Worm (Caenorhabditis elegans): ENCODE results near the gene acdh-2.
"Not testable (repeated sequence)": the region's sequence is repeated elsewhere in the genome, so short reads cannot be mapped to it uniquely, and the experiment has no call there.

Gene acdh-2

ce11 chrII:5534939-5535338 is 12.4 kb downstream of the acdh-2 start, which contains the start of gene hlh-25:
hlh-25 (plus strand) TSS chrII:5535239.
- not testable (repeated sequence) for TF ChIP-seq unc-62 (GFP tag; optimal IDR thresholded peaks at IDR 0.05)

ce11 chrII:5533642-5534041 is 13.7 kb downstream of the acdh-2 start, which contains the start of gene hlh-26:
hlh-26 (minus strand) TSS chrII:5533742.
- TF ChIP-seq unc-62 (GFP tag; optimal IDR thresholded peaks at IDR 0.05), result no peak

ce11 chrII:5531855-5532328 is 15.4 kb downstream of the acdh-2 start, which contains the start of gene C17C3.9:
C17C3.9 (minus strand) TSS chrII:5532278.
- TF ChIP-seq unc-62 (GFP tag; optimal IDR thresholded peaks at IDR 0.05), result no peak

- TF ChIP-seq unc-62 (GFP tag; optimal IDR thresholded peaks at IDR 0.05), result no peak
Observed at ce11 chrII:5527841-5528240, 19.5 kb downstream of the acdh-2 start, which contains the start of gene ZK177.1. ZK177.1 (plus strand) TSS chrII:5528141.

- no peak for TF ChIP-seq unc-62 (GFP tag; optimal IDR thresholded peaks at IDR 0.05)
Observed at ce11 chrII:5525297-5525696, 22.0 kb downstream of the acdh-2 start, which contains the start of gene tbx-35. tbx-35 (minus strand) TSS chrII:5525397.

ce11 chrII:5522637-5523036 is 24.7 kb downstream of the acdh-2 start, which contains the start of gene ZK177.11:
ZK177.11 (plus strand) TSS chrII:5522937.
- no peak for TF ChIP-seq unc-62 (GFP tag; optimal IDR thresholded peaks at IDR 0.05)

ce11 chrII:5521411-5521810 is 25.9 kb downstream of the acdh-2 start, which contains the start of gene ZK177.12:
ZK177.12 (plus strand) TSS chrII:5521711.
- TF ChIP-seq unc-62 (GFP tag; optimal IDR thresholded peaks at IDR 0.05), result no peak

ce11 chrII:5518910-5519309 is 28.4 kb downstream of the acdh-2 start, which contains the start of gene ZK177.2:
ZK177.2 (plus strand) TSS chrII:5519210.
- no peak for TF ChIP-seq unc-62 (GFP tag; optimal IDR thresholded peaks at IDR 0.05)

ce11 chrII:5518055-5518454 is 29.2 kb downstream of the acdh-2 start:
- no peak for TF ChIP-seq unc-62 (GFP tag; optimal IDR thresholded peaks at IDR 0.05)

- no peak for TF ChIP-seq unc-62 (GFP tag; optimal IDR thresholded peaks at IDR 0.05)
Observed at ce11 chrII:5517643-5518042, 29.6 kb downstream of the acdh-2 start, which contains the start of gene ZK177.9. ZK177.9 (minus strand) TSS chrII:5517743.

ce11 chrII:5515542-5515941 is 31.8 kb downstream of the acdh-2 start, which contains the start of gene ZK177.3:
ZK177.3 (plus strand) TSS chrII:5515842.
- TF ChIP-seq unc-62 (GFP tag; optimal IDR thresholded peaks at IDR 0.05), result no peak

- TF ChIP-seq unc-62 (GFP tag; optimal IDR thresholded peaks at IDR 0.05), result no peak
Observed at ce11 chrII:5514846-5515245, 32.4 kb downstream of the acdh-2 start, which contains the start of gene sahd-1. sahd-1 (minus strand) TSS chrII:5514945.

ce11 chrII:5512473-5513097 is 34.7 kb downstream of the acdh-2 start:
- TF ChIP-seq unc-62 (GFP tag; optimal IDR thresholded peaks at IDR 0.05), result no peak

ce11 chrII:5511417-5512353 is 35.6 kb downstream of the acdh-2 start:
- TF ChIP-seq unc-62 (GFP tag; optimal IDR thresholded peaks at IDR 0.05), result no peak

ce11 chrII:5505820-5506287 is 41.4 kb downstream of the acdh-2 start, which contains the start of gene npp-24:
npp-24 (plus strand) TSS chrII:5505870.
- TF ChIP-seq unc-62 (GFP tag; optimal IDR thresholded peaks at IDR 0.05), result no peak

- TF ChIP-seq unc-62 (GFP tag; optimal IDR thresholded peaks at IDR 0.05), result no peak
Observed at ce11 chrII:5503760-5504159, 43.5 kb downstream of the acdh-2 start, which contains the start of gene cyp-44A1. cyp-44A1 (plus strand) TSS chrII:5504044.
